Comparison of ENCODE assay signal across 2 worm cellular contexts in genomic region chrIV:15039477-15039876, ce11.
A peak's percentile ranks its signal among the peaks of the same experiment; 100 is the strongest.
TF ChIP-seq lines count a peak whose summit lies in the region.

Gene hrpu-1, plus strand, starts transcription at chrIV:15039616.

TF ChIP-seq in whole organism, L1 larva, 84 proteins besides CTCF, POLR2A, EP300 and RAD21 (continued from another document):
- peak; percentile 83 for TF ChIP-seq xbp-1 (tag; optimal IDR thresholded peaks at IDR 0.05; lab: Kevin White, UChicago)
- peak; percentile 87 for TF ChIP-seq snu-23 (GFP tag; optimal IDR thresholded peaks at IDR 0.05; lab: Kevin White, UChicago)
- no peak for TF ChIP-seq nhr-76 (tag; optimal IDR thresholded peaks at IDR 0.05; lab: Kevin White, UChicago)
- TF ChIP-seq egl-27 (tag; optimal IDR thresholded peaks at IDR 0.05; lab: Kevin White, UChicago), result no peak
- peak; percentile 61 for TF ChIP-seq fkh-10 (GFP tag; optimal IDR thresholded peaks at IDR 0.05; lab: Kevin White, UChicago)
- TF ChIP-seq isw-1 (GFP tag; IDR thresholded peaks at IDR 0.05; lab: Robert Waterston, UW), result peak; percentile 78
- no peak for TF ChIP-seq ceh-63 (GFP tag; optimal IDR thresholded peaks at IDR 0.05; lab: Kevin White, UChicago)
- no peak for TF ChIP-seq hlh-17 (GFP tag; optimal IDR thresholded peaks at IDR 0.05; lab: Kevin White, UChicago; ENCODE audit: borderline replicate concordance)
- peak; percentile 80 for TF ChIP-seq jun-1 (tag; optimal IDR thresholded peaks at IDR 0.05; lab: Kevin White, UChicago)
- peak; percentile 73 for TF ChIP-seq snpc-4 (tag; optimal IDR thresholded peaks at IDR 0.05; lab: Kevin White, UChicago)
- TF ChIP-seq lin-14 (GFP tag; optimal IDR thresholded peaks at IDR 0.05; lab: Kevin White, UChicago), result peak; percentile 85
- TF ChIP-seq ceh-8 (GFP tag; optimal IDR thresholded peaks at IDR 0.05; lab: Kevin White, UChicago), result peak; percentile 62
- no peak for TF ChIP-seq pag-3 (tag; optimal IDR thresholded peaks at IDR 0.05; lab: Kevin White, UChicago; ENCODE audit: borderline replicate concordance, insufficient read depth)
- no peak for TF ChIP-seq pqm-1 (tag; optimal IDR thresholded peaks at IDR 0.05; lab: Kevin White, UChicago)
- peak; percentile 22 for TF ChIP-seq ceh-90 (tag; optimal IDR thresholded peaks at IDR 0.05; lab: Kevin White, UChicago)
- TF ChIP-seq sup-37 (GFP tag; optimal IDR thresholded peaks at IDR 0.05; lab: Kevin White, UChicago), result no peak
- TF ChIP-seq lin-39 (tag; optimal IDR thresholded peaks at IDR 0.05; lab: Kevin White, UChicago), result peak; percentile 74
- peak; percentile 72 for TF ChIP-seq C16A3.4 (tag; optimal IDR thresholded peaks at IDR 0.05; lab: Kevin White, UChicago)
- peak; percentile 55; the same call in 1 of the 2 replicates for TF ChIP-seq ceh-88 (GFP tag; IDR thresholded peaks at IDR 0.05; lab: Robert Waterston, UW)
- TF ChIP-seq skn-1 (tag; optimal IDR thresholded peaks at IDR 0.05; lab: Kevin White, UChicago), result peak; percentile 82
- no peak for TF ChIP-seq efl-3 (GFP tag; optimal IDR thresholded peaks at IDR 0.05; lab: Kevin White, UChicago)
- TF ChIP-seq F16B12.6 (tag; optimal IDR thresholded peaks at IDR 0.05; lab: Kevin White, UChicago), result peak; percentile 75

TF ChIP-seq in whole organism, young adult, 124 proteins besides CTCF, POLR2A, EP300 and RAD21 (continued from another document):
- TF ChIP-seq ceh-27 (GFP tag; optimal IDR thresholded peaks at IDR 0.05; lab: Kevin White, UChicago), result peak; percentile 57
- no peak for TF ChIP-seq egrh-3 (GFP tag; IDR thresholded peaks at IDR 0.05; lab: Robert Waterston, UW)
- TF ChIP-seq efl-1 (GFP tag; optimal IDR thresholded peaks at IDR 0.05; lab: Kevin White, UChicago), result peak; percentile 88
- TF ChIP-seq ceh-79 (tag; optimal IDR thresholded peaks at IDR 0.05; lab: Kevin White, UChicago), result no peak
- no peak for TF ChIP-seq sptf-2 (GFP tag; optimal IDR thresholded peaks at IDR 0.05; lab: Kevin White, UChicago)
- peak; percentile 41 for TF ChIP-seq lsy-27 (tag; optimal IDR thresholded peaks at IDR 0.05; lab: Kevin White, UChicago; ENCODE audit: borderline replicate concordance, insufficient read depth)
- peak; percentile 40 for TF ChIP-seq ceh-100 (GFP tag; IDR thresholded peaks at IDR 0.05; lab: Robert Waterston, UW)
- TF ChIP-seq bed-2 (GFP tag; IDR thresholded peaks at IDR 0.05; lab: Robert Waterston, UW), result no peak
- no peak for TF ChIP-seq nhr-120 (GFP tag; IDR thresholded peaks at IDR 0.05; lab: Robert Waterston, UW)
- no peak for TF ChIP-seq F37B4.10 (GFP tag; IDR thresholded peaks at IDR 0.05; lab: Robert Waterston, UW)
- TF ChIP-seq akir-1 (GFP tag; optimal IDR thresholded peaks at IDR 0.05; lab: Kevin White, UChicago), result no peak
- TF ChIP-seq F22D6.2 (tag; optimal IDR thresholded peaks at IDR 0.05; lab: Kevin White, UChicago), result no peak
- no peak for TF ChIP-seq ztf-28 (GFP tag; IDR thresholded peaks at IDR 0.05; lab: Robert Waterston, UW)
- peak; percentile 77 for TF ChIP-seq lir-1 (GFP tag; conservative IDR thresholded peaks at IDR 0.05; lab: Robert Waterston, UW)
TF ChIP-seq in whole organism, young adult: peak in this region for 62.
